Fruit fly (Drosophila melanogaster) whole organism, embryonic: ENCODE measurements around the gene Myo28B1.

Experiments
- Aef1 ChIP-seq: fragments of 200-800 bp; sonication (Bioruptor generic); IDR thresholded peaks from 3 replicates; pipeline ENCODE4 v1.3.6; 2022; ENCODE audit warnings: missing biosample characterization, missing genetic modification characterization
- CG10366 ChIP-seq: fragments of 200-800 bp; sonication (Bioruptor generic); IDR thresholded peaks from 2 replicates; pipeline ENCODE4 v1.3.6; 2022; ENCODE audit warnings: missing biosample characterization, missing genetic modification characterization
- CG10462 ChIP-seq: fragments of 200-800 bp; sonication (Bioruptor generic); optimal IDR thresholded peaks from 2 replicates; lab custom pipeline; 2016; ENCODE audit warnings: missing biosample characterization, missing genetic modification characterization
- CG12219 ChIP-seq: fragments of 200-800 bp; sonication (Bioruptor generic); optimal IDR thresholded peaks from 3 replicates; lab custom pipeline; 2018; ENCODE audit warnings: missing biosample characterization, mild to moderate bottlenecking, missing genetic modification characterization
- CG12391 ChIP-seq: fragments of 200-800 bp; sonication (Bioruptor generic); optimal IDR thresholded peaks from 3 replicates; lab custom pipeline; 2018; ENCODE audit warnings: missing biosample characterization, mild to moderate bottlenecking, missing genetic modification characterization, moderate library complexity
- CG13424 ChIP-seq: fragments of 200-800 bp; sonication (Bioruptor generic); optimal IDR thresholded peaks from 2 replicates; lab custom pipeline; 2019; ENCODE audit warnings: missing biosample characterization, mild to moderate bottlenecking, missing genetic modification characterization, moderate library complexity
- CG14710 ChIP-seq: fragments of 200-800 bp; sonication (Bioruptor generic); optimal IDR thresholded peaks from 3 replicates; lab custom pipeline; 2019; ENCODE audit warnings: missing biosample characterization, mild to moderate bottlenecking, missing genetic modification characterization, moderate library complexity
- CG15073 ChIP-seq: fragments of 200-800 bp; sonication (Bioruptor generic); optimal IDR thresholded peaks from 2 replicates; lab custom pipeline; 2016; ENCODE audit warnings: missing biosample characterization, missing genetic modification characterization
- CG1602 ChIP-seq: fragments of 200-800 bp; sonication (Bioruptor generic); optimal IDR thresholded peaks from 3 replicates; lab custom pipeline; 2016; ENCODE audit warnings: missing biosample characterization, missing genetic modification characterization
- CG17328 ChIP-seq: fragments of 200-800 bp; sonication (Bioruptor generic); IDR thresholded peaks from 2 replicates; pipeline ENCODE4 v1.3.6; 2022; ENCODE audit warnings: missing biosample characterization, missing genetic modification characterization
- CG1792 ChIP-seq: fragments of 200-800 bp; sonication (Bioruptor generic); optimal IDR thresholded peaks from 2 replicates; lab custom pipeline; 2016; ENCODE audit warnings: missing biosample characterization, missing genetic modification characterization
- CG2129 ChIP-seq: fragments of 200-800 bp; sonication (Bioruptor generic); IDR thresholded peaks from 2 replicates; pipeline ENCODE4 v1.3.6; 2022; ENCODE audit warnings: missing biosample characterization, missing genetic modification characterization; ENCODE audit not compliant: partially characterized antibody
- CG2202 ChIP-seq: fragments of 200-800 bp; sonication (Bioruptor generic); optimal IDR thresholded peaks from 2 replicates; lab custom pipeline; 2018; ENCODE audit warnings: missing biosample characterization, mild to moderate bottlenecking, missing genetic modification characterization
- CG2889 ChIP-seq: fragments of 200-800 bp; sonication (Bioruptor generic); IDR thresholded peaks from 3 replicates; pipeline ENCODE4 v1.3.6; 2022; ENCODE audit warnings: missing biosample characterization, missing genetic modification characterization
- CG30403 ChIP-seq: fragments of 200-800 bp; sonication (Bioruptor generic); optimal IDR thresholded peaks from 3 replicates; lab custom pipeline; 2016; ENCODE audit warnings: missing biosample characterization, missing genetic modification characterization
- CG3163 ChIP-seq: fragments of 200-800 bp; sonication (Bioruptor generic); optimal IDR thresholded peaks from 3 replicates; lab custom pipeline; 2016; ENCODE audit warnings: missing biosample characterization, missing genetic modification characterization
- CG32532 ChIP-seq: fragments of 200-800 bp; sonication (Bioruptor generic); IDR thresholded peaks from 2 replicates; pipeline ENCODE4 v1.3.6; 2022; ENCODE audit warnings: missing biosample characterization, missing genetic modification characterization
- CG42726 ChIP-seq: fragments of 200-800 bp; sonication (Bioruptor generic); IDR thresholded peaks from 2 replicates; pipeline ENCODE4 v1.3.6; 2022; ENCODE audit warnings: missing biosample characterization, missing genetic modification characterization; ENCODE audit not compliant: partially characterized antibody
- CG4424 ChIP-seq: fragments of 200-800 bp; sonication (Bioruptor generic); optimal IDR thresholded peaks from 3 replicates; lab custom pipeline; 2016; ENCODE audit warnings: missing biosample characterization, missing genetic modification characterization
- CG6791 ChIP-seq: fragments of 200-800 bp; sonication (Bioruptor generic); IDR thresholded peaks from 3 replicates; pipeline ENCODE4 v1.3.6; 2022; ENCODE audit warnings: missing biosample characterization, missing genetic modification characterization; ENCODE audit not compliant: partially characterized antibody
- CG8924 ChIP-seq: fragments of 200-800 bp; optimal IDR thresholded peaks from 3 replicates; lab custom pipeline; 2019; ENCODE audit warnings: missing biosample characterization, mild to moderate bottlenecking, missing genetic modification characterization, moderate library complexity
- CG9932 ChIP-seq: fragments of 200-800 bp; sonication (Bioruptor generic); IDR thresholded peaks from 2 replicates; pipeline ENCODE4 v1.3.6; 2022; ENCODE audit warnings: missing biosample characterization, missing genetic modification characterization
- CkIIα-i1 ChIP-seq: fragments of 200-800 bp; sonication (Bioruptor generic); IDR thresholded peaks from 2 replicates; pipeline ENCODE4 v1.3.6; 2022; ENCODE audit warnings: missing biosample characterization, missing genetic modification characterization
- D19B ChIP-seq: fragments of 200-800 bp; sonication (Bioruptor generic); optimal IDR thresholded peaks from 2 replicates; lab custom pipeline; 2017; ENCODE audit warnings: missing biosample characterization, mild to moderate bottlenecking, missing genetic modification characterization
- Dip2 ChIP-seq: fragments of 200-800 bp; sonication (Bioruptor generic); IDR thresholded peaks from 2 replicates; pipeline ENCODE4 v1.3.6; 2022; ENCODE audit warnings: missing biosample characterization, missing genetic modification characterization
- Dp ChIP-seq: fragments of 200-800 bp; sonication (Bioruptor generic); optimal IDR thresholded peaks from 2 replicates; lab custom pipeline; 2018; ENCODE audit warnings: missing biosample characterization, mild to moderate bottlenecking, missing genetic modification characterization, moderate library complexity
- Hmx ChIP-seq: fragments of 200-800 bp; sonication (Bioruptor generic); optimal IDR thresholded peaks from 2 replicates; lab custom pipeline; 2016; ENCODE audit warnings: missing biosample characterization, missing genetic modification characterization
- Mad ChIP-seq: fragments of 200-800 bp; sonication (Bioruptor generic); optimal IDR thresholded peaks from 2 replicates; lab custom pipeline; 2016; ENCODE audit warnings: missing biosample characterization, missing genetic modification characterization
- Meics ChIP-seq: fragments of 200-800 bp; sonication (Bioruptor generic); optimal IDR thresholded peaks from 2 replicates; lab custom pipeline; 2017; ENCODE audit warnings: missing biosample characterization, mild to moderate bottlenecking, missing genetic modification characterization
- Mes4 ChIP-seq: fragments of 200-800 bp; sonication (Bioruptor generic); optimal IDR thresholded peaks from 2 replicates; lab custom pipeline; 2016; ENCODE audit warnings: missing biosample characterization, missing genetic modification characterization
- NFAT ChIP-seq: fragments of 200-800 bp; sonication (Bioruptor generic); IDR thresholded peaks from 2 replicates; pipeline ENCODE4 v1.3.6; 2022; ENCODE audit warnings: missing biosample characterization, missing genetic modification characterization
- Sin3A ChIP-seq: fragments of >200 bp; optimal IDR thresholded peaks from 2 replicates; lab custom pipeline; 2018
- Six4 ChIP-seq: fragments of 200-800 bp; sonication (Bioruptor generic); optimal IDR thresholded peaks from 2 replicates; lab custom pipeline; 2016; ENCODE audit warnings: missing biosample characterization, missing genetic modification characterization
- Spps ChIP-seq: fragments of 200-800 bp; sonication (Bioruptor generic); optimal IDR thresholded peaks from 2 replicates; lab custom pipeline; 2018; ENCODE audit warnings: missing biosample characterization, mild to moderate bottlenecking, missing genetic modification characterization
- YL-1 ChIP-seq: fragments of 200-800 bp; sonication (Bioruptor generic); optimal IDR thresholded peaks from 3 replicates; lab custom pipeline; 2017; ENCODE audit warnings: missing biosample characterization, mild to moderate bottlenecking, missing genetic modification characterization
- br ChIP-seq: fragments of >200 bp; optimal IDR thresholded peaks from 2 replicates; lab custom pipeline; 2017
- cato ChIP-seq: fragments of 200-800 bp; sonication (Bioruptor generic); optimal IDR thresholded peaks from 2 replicates; lab custom pipeline; 2016; ENCODE audit warnings: missing biosample characterization, missing genetic modification characterization, borderline replicate concordance
- chif ChIP-seq, 2 experiments: fragments of 200-800 bp; sonication (Bioruptor generic); optimal IDR thresholded peaks; 3 replicates each; lab custom pipeline; 2016; ENCODE audit warnings: missing biosample characterization in 2 of 2, missing genetic modification characterization in 2 of 2
- dan ChIP-seq: fragments of 200-800 bp; sonication (Bioruptor generic); IDR thresholded peaks from 2 replicates; pipeline ENCODE4 v1.3.6; 2022; ENCODE audit warnings: missing biosample characterization, missing genetic modification characterization
- dmrt11E ChIP-seq: fragments of 200-800 bp; sonication (Bioruptor generic); optimal IDR thresholded peaks from 3 replicates; lab custom pipeline; 2018; ENCODE audit warnings: missing biosample characterization, mild to moderate bottlenecking, missing genetic modification characterization, moderate library complexity
- dysf ChIP-seq: fragments of 200-800 bp; sonication (Bioruptor generic); IDR thresholded peaks from 3 replicates; pipeline ENCODE4 v1.3.6; 2022; ENCODE audit warnings: missing biosample characterization, missing genetic modification characterization
- gsb-n ChIP-seq: fragments of 200-800 bp; sonication (Bioruptor generic); optimal IDR thresholded peaks from 3 replicates; lab custom pipeline; 2018; ENCODE audit warnings: missing biosample characterization, mild to moderate bottlenecking, missing genetic modification characterization
- klu ChIP-seq: fragments of 200-800 bp; sonication (Bioruptor generic); IDR thresholded peaks from 2 replicates; pipeline ENCODE4 v1.3.6; 2022; ENCODE audit warnings: missing biosample characterization, missing genetic modification characterization
- repo ChIP-seq: fragments of 200-800 bp; sonication (Bioruptor generic); optimal IDR thresholded peaks from 2 replicates; lab custom pipeline; 2016; ENCODE audit warnings: missing biosample characterization, missing genetic modification characterization
- run ChIP-seq: fragments of 200-800 bp; sonication (Bioruptor generic); optimal IDR thresholded peaks from 3 replicates; lab custom pipeline; 2018; ENCODE audit warnings: missing biosample characterization, mild to moderate bottlenecking, missing genetic modification characterization
- schlank ChIP-seq: fragments of 200-800 bp; sonication (Bioruptor generic); optimal IDR thresholded peaks from 2 replicates; lab custom pipeline; 2018; ENCODE audit warnings: missing biosample characterization, mild to moderate bottlenecking, missing genetic modification characterization
- sens-2 ChIP-seq: fragments of 200-800 bp; sonication (Bioruptor generic); IDR thresholded peaks from 2 replicates; pipeline ENCODE4 v1.3.6; 2022; ENCODE audit warnings: missing biosample characterization, missing genetic modification characterization
- slp2 ChIP-seq: fragments of 200-800 bp; sonication (Bioruptor generic); optimal IDR thresholded peaks from 2 replicates; lab custom pipeline; 2016; ENCODE audit warnings: missing biosample characterization, missing genetic modification characterization
- tap ChIP-seq: fragments of 200-800 bp; optimal IDR thresholded peaks from 3 replicates; lab custom pipeline; 2019; ENCODE audit warnings: missing biosample characterization, mild to moderate bottlenecking, missing genetic modification characterization, moderate library complexity
- tll ChIP-seq, 2 experiments: fragments of 200-800 bp in 1 of 2; fragments of >200 bp in 1 of 2; sonication (Bioruptor generic) in 1 of 2; optimal IDR thresholded peaks; 2 replicates each; lab custom pipeline; 2017 to 2019; ENCODE audit warnings: missing biosample characterization in 2 of 2, missing genetic modification characterization in 2 of 2, mild to moderate bottlenecking in 1 of 2, moderate library complexity in 1 of 2
- trem ChIP-seq: fragments of 200-800 bp; optimal IDR thresholded peaks from 3 replicates; lab custom pipeline; 2019; ENCODE audit warnings: missing biosample characterization, mild to moderate bottlenecking, missing genetic modification characterization, moderate library complexity
- vnd ChIP-seq: fragments of 200-800 bp; sonication (Bioruptor generic); IDR thresholded peaks from 3 replicates; pipeline ENCODE4 v1.3.6; 2022; ENCODE audit warnings: missing biosample characterization, missing genetic modification characterization; ENCODE audit not compliant: partially characterized antibody
- wek ChIP-seq: fragments of 200-800 bp; sonication (Bioruptor generic); optimal IDR thresholded peaks from 3 replicates; lab custom pipeline; 2018; ENCODE audit warnings: missing biosample characterization, mild to moderate bottlenecking, missing genetic modification characterization, moderate library complexity

Gene Myo28B1

dm6 chr2L:7635156-7635555 is 30.7 kb upstream of the Myo28B1 start (continued):
- TF ChIP-seq CG13424, result no peak
- TF ChIP-seq tll (GFP tag; optimal IDR thresholded peaks at IDR 0.05; lab: Kevin White, UChicago), result peak in 1 of 2 experiments; percentile 83
- TF ChIP-seq D19B, result no peak
- peak; percentile 41 for TF ChIP-seq CG30403 (GFP tag; lab: Kevin White, UChicago)
- no peak for TF ChIP-seq slp2
- no peak for TF ChIP-seq CG1792 (GFP tag; lab: Kevin White, UChicago)
- no peak for TF ChIP-seq CG6791 (GFP tag; lab: Robert Waterston, UW)
- no peak for TF ChIP-seq Mad (GFP tag; lab: Kevin White, UChicago)
- TF ChIP-seq CG15073 (GFP tag; lab: Kevin White, UChicago), result no peak
- peak; percentile 62 for TF ChIP-seq CG14710
- TF ChIP-seq CG2889 (GFP tag; lab: Robert Waterston, UW), result no peak
- TF ChIP-seq Dip2, result no peak
- 0 out of 2 replicates have a peak, but pooled peaks have one; percentile 36 for TF ChIP-seq CG17328 (GFP tag; lab: Robert Waterston, UW)
- peak; percentile 22 for TF ChIP-seq Six4 (GFP tag; lab: Kevin White, UChicago)
- no peak for TF ChIP-seq CG10462 (GFP tag; lab: Kevin White, UChicago)
- TF ChIP-seq CG4424, result peak; percentile 59
- no peak for TF ChIP-seq Dp (GFP tag; lab: Kevin White, UChicago)
- TF ChIP-seq CG32532 (GFP tag; lab: Robert Waterston, UW), result no peak
- peak; percentile 70 for TF ChIP-seq dmrt11E (tag; lab: Kevin White, UChicago)
- no peak for TF ChIP-seq klu (GFP tag; lab: Robert Waterston, UW)
- no peak for TF ChIP-seq schlank (tag; lab: Kevin White, UChicago)
- peak; percentile 27 for TF ChIP-seq Meics
- no peak for TF ChIP-seq NFAT (GFP tag; lab: Robert Waterston, UW)
- no peak for TF ChIP-seq cato (GFP tag; lab: Kevin White, UChicago)
- no peak for TF ChIP-seq dysf (GFP tag; lab: Robert Waterston, UW)
- TF ChIP-seq Mes4 (GFP tag; lab: Kevin White, UChicago), result peak; percentile 21
- TF ChIP-seq YL-1 (GFP tag; lab: Kevin White, UChicago), result no peak
- no peak; the same call in 1 of the 2 replicates for TF ChIP-seq CG10366 (GFP tag; lab: Robert Waterston, UW)
- TF ChIP-seq repo (GFP tag; lab: Kevin White, UChicago), result no peak
- TF ChIP-seq CG42726, result no peak
- no peak for TF ChIP-seq CG1602
- no peak for TF ChIP-seq br
- TF ChIP-seq CkIIα-i1 (GFP tag; lab: Robert Waterston, UW), result no peak
- TF ChIP-seq run (tag; lab: Kevin White, UChicago), result no peak
- no peak for TF ChIP-seq CG2129 (GFP tag; lab: Robert Waterston, UW)
- TF ChIP-seq vnd (GFP tag; lab: Robert Waterston, UW), result no peak
- no peak for TF ChIP-seq CG3163 (GFP tag; lab: Kevin White, UChicago)
- no peak for TF ChIP-seq CG2202
- TF ChIP-seq CG9932, result no peak
- no peak for TF ChIP-seq dan (GFP tag; lab: Robert Waterston, UW)
- no peak for TF ChIP-seq CG12219 (GFP tag; lab: Kevin White, UChicago)
- peak; percentile 42 for TF ChIP-seq gsb-n (tag; lab: Kevin White, UChicago)
- no peak for TF ChIP-seq Hmx (GFP tag; lab: Kevin White, UChicago)
- TF ChIP-seq sens-2, result no peak
- peak; percentile 44 for TF ChIP-seq CG8924
- TF ChIP-seq CG12391 (tag; lab: Kevin White, UChicago), result peak; percentile 45
- TF ChIP-seq wek (GFP tag; lab: Kevin White, UChicago), result no peak
- TF ChIP-seq Spps (tag; lab: Kevin White, UChicago), result peak; percentile 32
- TF ChIP-seq trem (tag; lab: Kevin White, UChicago), result peak; percentile 45
- no peak for TF ChIP-seq Aef1
- TF ChIP-seq Sin3A (lab: Kevin White, UChicago), result no peak
- TF ChIP-seq chif (GFP tag; optimal IDR thresholded peaks at IDR 0.05; lab: Kevin White, UChicago), result peak; percentile 33 to 56
- peak; percentile 1 for TF ChIP-seq tap
